Fruit fly (Drosophila melanogaster): ENCODE measurements around the gene mRpL45.
A peak's percentile ranks its signal among the peaks of the same experiment; 100 is the strongest.

The mRpL45 gene

DNA sequence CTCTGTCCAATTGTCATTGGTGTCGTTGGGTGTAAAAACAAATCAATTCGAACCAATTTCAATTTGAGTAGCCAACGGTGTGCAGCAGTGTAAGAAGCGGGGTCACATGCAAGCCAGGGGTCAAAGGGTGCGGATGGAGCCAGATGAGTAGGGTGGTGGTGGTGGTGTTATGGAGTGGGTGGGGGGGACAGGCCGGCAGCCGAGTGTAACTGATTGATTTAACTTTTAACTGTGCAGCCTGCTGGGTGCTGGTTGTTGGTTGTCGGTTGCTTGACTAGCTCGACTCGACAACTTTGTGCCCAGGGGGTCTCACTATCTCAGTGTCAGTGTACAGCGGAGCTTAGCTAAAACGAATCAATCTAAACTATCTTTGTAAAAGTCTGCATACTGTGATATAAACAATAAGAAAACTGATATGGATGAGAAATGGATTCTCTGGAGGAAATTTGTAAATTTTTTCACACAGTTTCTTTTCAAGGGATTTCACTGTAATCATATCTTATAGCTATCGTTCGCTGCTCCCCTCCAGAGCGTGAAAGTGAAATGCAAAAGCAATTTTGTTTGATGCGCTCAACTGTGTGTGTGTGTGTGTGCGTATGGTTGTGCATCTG is 20.8 kb upstream of the mRpL45 start (continued):
- TF ChIP-seq hkb (optimal IDR thresholded peaks at IDR 0.05) (no peak), hkb (GFP tag; IDR thresholded peaks at IDR 0.05) (peak; percentile 79), NFAT (GFP tag; IDR thresholded peaks at IDR 0.05) (0 out of 2 replicates have a peak, but pooled peaks have one; percentile 21), ems (GFP tag; optimal IDR thresholded peaks at IDR 0.05) (peak; percentile 6), Bdp1 (GFP tag; optimal IDR thresholded peaks at IDR 0.05) (peak; percentile 13), CG10321 (GFP tag; IDR thresholded peaks at IDR 0.05) (no peak), CG13775 (GFP tag; optimal IDR thresholded peaks at IDR 0.05) (peak; percentile 7), CG4617 (GFP tag; optimal IDR thresholded peaks at IDR 0.05; ENCODE audit: borderline replicate concordance) (no peak), phol (tag; optimal IDR thresholded peaks at IDR 0.05) (peak; percentile 77), CG12299 (tag; optimal IDR thresholded peaks at IDR 0.05) (peak; percentile 28), sug (tag; optimal IDR thresholded peaks at IDR 0.05) (peak; percentile 85), Pdp1 (GFP tag; optimal IDR thresholded peaks at IDR 0.05) (peak; percentile 4 to 84), CG14050 (GFP tag; IDR thresholded peaks at IDR 0.05) (peak; percentile 57; the same call in 2 of the 3 replicates), CG8765 (GFP tag; IDR thresholded peaks at IDR 0.05) (no peak), Stat92E (GFP tag; optimal IDR thresholded peaks at IDR 0.05) (no peak), shn (GFP tag; optimal IDR thresholded peaks at IDR 0.05) (peak; percentile 35), CHES-1-like (GFP tag; optimal IDR thresholded peaks at IDR 0.05) (no peak), twi (tag; optimal IDR thresholded peaks at IDR 0.05) (no peak), CG7271 (tag; optimal IDR thresholded peaks at IDR 0.05) (no peak), Nf-YA (GFP tag; IDR thresholded peaks at IDR 0.05) (peak; percentile 44; the same call in 1 of the 2 replicates), ken (GFP tag; IDR thresholded peaks at IDR 0.05) (peak; percentile 89), fd3F (GFP tag; optimal IDR thresholded peaks at IDR 0.05) (peak; percentile 34), fru (optimal IDR thresholded peaks at IDR 0.05) (no peak), trem (tag; optimal IDR thresholded peaks at IDR 0.05) (peak; percentile 34), Opbp (GFP tag; IDR thresholded peaks at IDR 0.05; ENCODE audit: partially characterized antibody) (no peak), Meics (GFP tag; optimal IDR thresholded peaks at IDR 0.05) (peak; percentile 37), NfI (GFP tag; optimal IDR thresholded peaks at IDR 0.05) (peak; percentile 66), CG11398 (GFP tag; optimal IDR thresholded peaks at IDR 0.05) (no peak), HHEX (GFP tag; optimal IDR thresholded peaks at IDR 0.05) (peak; percentile 57), seq (GFP tag; IDR thresholded peaks at IDR 0.05) (peak; percentile 57), CG30431 (GFP tag; optimal IDR thresholded peaks at IDR 0.05) (peak; percentile 47), CG12219 (GFP tag; optimal IDR thresholded peaks at IDR 0.05) (no peak), her (GFP tag; optimal IDR thresholded peaks at IDR 0.05) (peak; percentile 55), CG17385 (GFP tag; optimal IDR thresholded peaks at IDR 0.05) (peak; percentile 62), unc-4 (GFP tag; IDR thresholded peaks at IDR 0.05; ENCODE audit: partially characterized antibody) (no peak), vvl (GFP tag; IDR thresholded peaks at IDR 0.05) (peak; percentile 89), run (tag; optimal IDR thresholded peaks at IDR 0.05) (peak; percentile 28), Aef1 (GFP tag; IDR thresholded peaks at IDR 0.05) (peak; percentile 72), row (GFP tag; IDR thresholded peaks at IDR 0.05) (peak; percentile 82), CG6791 (GFP tag; IDR thresholded peaks at IDR 0.05; ENCODE audit: partially characterized antibody) (no peak), Sry-β (GFP tag; optimal IDR thresholded peaks at IDR 0.05) (peak; percentile 3), ERR (GFP tag; optimal IDR thresholded peaks at IDR 0.05) (peak; percentile 0), Ravus (GFP tag; IDR thresholded peaks at IDR 0.05) (0 out of 2 replicates have a peak, but pooled peaks have one; percentile 14), PHDP (tag; optimal IDR thresholded peaks at IDR 0.05) (no peak), CG2199 (GFP tag; IDR thresholded peaks at IDR 0.05) (0 out of 3 replicates have a peak, but pooled peaks have one; percentile 80), cad (GFP tag; optimal IDR thresholded peaks at IDR 0.05) (no peak), Rx (GFP tag; IDR thresholded peaks at IDR 0.05) (peak; percentile 70), Antp (GFP tag; optimal IDR thresholded peaks at IDR 0.05) (peak; percentile 79), CG9215 (GFP tag; IDR thresholded peaks at IDR 0.05) (peak; percentile 60), CG2120 (GFP tag; optimal IDR thresholded peaks at IDR 0.05) (peak; percentile 49), kay (GFP tag; optimal IDR thresholded peaks at IDR 0.05) (peak; percentile 3)
